Worm (Caenorhabditis elegans) whole organism, young adult: ENCODE results near the gene F28C6.5.

Experiments
- B0035.1 ChIP-seq: sonication (generic microtip); optimal IDR thresholded peaks from 2 replicates; lab custom pipeline; 2016; ENCODE audit warnings: missing genetic modification characterization, mild to moderate bottlenecking, missing compliant biosample characterization, missing genotype, missing genetic modification reagents
- B0336.3 ChIP-seq: fragments of 200-800 bp; sonication (Bioruptor generic); IDR thresholded peaks from 2 replicates; pipeline ENCODE4 v1.3.6; 2022; ENCODE audit warnings: missing genetic modification characterization, missing compliant biosample characterization
- C17E4.6 ChIP-seq: fragments of 200-800 bp; sonication (Bioruptor generic); IDR thresholded peaks from 2 replicates; pipeline ENCODE4 v1.3.6; 2022; ENCODE audit warnings: missing genetic modification reagents, missing genetic modification characterization, missing compliant biosample characterization
- F23B12.7 ChIP-seq: sonication (generic microtip); optimal IDR thresholded peaks from 2 replicates; lab custom pipeline; 2017; ENCODE audit warnings: missing genetic modification characterization, mild to moderate bottlenecking, missing compliant biosample characterization, antibody characterized with exemption, moderate library complexity; ENCODE audit not compliant: insufficient read depth
- F33H1.4 ChIP-seq: fragments of 200-800 bp; sonication (Bioruptor generic); IDR thresholded peaks from 2 replicates; pipeline ENCODE4 v1.3.6; 2022; ENCODE audit warnings: missing genetic modification reagents, missing genetic modification characterization, missing compliant biosample characterization
- F49E8.2 ChIP-seq: sonication (generic microtip); optimal IDR thresholded peaks from 3 replicates; lab custom pipeline; 2017; ENCODE audit warnings: missing genetic modification characterization, mild to moderate bottlenecking, missing compliant biosample characterization, antibody characterized with exemption, moderate library complexity; ENCODE audit not compliant: insufficient read depth
- F55B11.4 ChIP-seq: sonication (generic microtip); optimal IDR thresholded peaks from 2 replicates; lab custom pipeline; 2016; ENCODE audit warnings: missing compliant biosample characterization, missing genetic modification characterization, borderline replicate concordance; ENCODE audit not compliant: insufficient read depth
- Y53G8AR.9 ChIP-seq: fragments of 200-800 bp; sonication (Bioruptor generic); conservative IDR thresholded peaks from 2 replicates; pipeline ENCODE4 v1.3.6; 2022; ENCODE audit warnings: missing genetic modification reagents, missing genetic modification characterization, missing compliant biosample characterization
- Y67H2A.10 ChIP-seq: fragments of 200-800 bp; sonication (Bioruptor generic); conservative IDR thresholded peaks from 2 replicates; pipeline ENCODE4 v1.3.6; 2022; ENCODE audit warnings: missing genetic modification reagents, missing genetic modification characterization, missing compliant biosample characterization
- Y95B8A.8 ChIP-seq: fragments of 200-800 bp; sonication (Bioruptor generic); IDR thresholded peaks from 2 replicates; pipeline ENCODE4 v1.3.6; 2022; ENCODE audit warnings: missing genetic modification reagents, missing genetic modification characterization, missing compliant biosample characterization
- akir-1 ChIP-seq: fragments of 200-800 bp; sonication (Bioruptor generic); optimal IDR thresholded peaks from 2 replicates; lab custom pipeline; 2018; ENCODE audit warnings: mild to moderate bottlenecking, missing genetic modification characterization, moderate library complexity, missing compliant biosample characterization
- ama-1 ChIP-seq, 3 experiments: fragments of 150-350 bp in 1 of 3; sonication (generic microtip) in 2 of 3; optimal IDR thresholded peaks; 2 replicates each; lab custom pipeline; 2014 to 2018; ENCODE audit warnings: missing biosample characterization in 2 of 3, missing genetic modification characterization in 2 of 3, missing genetic modification reagents in 2 of 3
- atf-7 ChIP-seq: sonication (generic microtip); optimal IDR thresholded peaks from 2 replicates; lab custom pipeline; 2017; ENCODE audit warnings: mild to moderate bottlenecking, missing genetic modification characterization, missing compliant biosample characterization
- athp-1 ChIP-seq: sonication (generic microtip); optimal IDR thresholded peaks from 2 replicates; lab custom pipeline; 2017; ENCODE audit warnings: mild to moderate bottlenecking, missing genetic modification characterization, missing compliant biosample characterization
- attf-3 ChIP-seq: fragments of 200-800 bp; sonication (Bioruptor generic); conservative IDR thresholded peaks from 2 replicates; pipeline ENCODE4 v1.3.6; 2022; ENCODE audit warnings: missing genetic modification reagents, missing genetic modification characterization, missing compliant biosample characterization
- attf-5 ChIP-seq: fragments of 200-800 bp; sonication (Bioruptor generic); optimal IDR thresholded peaks from 2 replicates; lab custom pipeline; 2018; ENCODE audit warnings: mild to moderate bottlenecking, missing genetic modification characterization, missing compliant biosample characterization
- attf-6 ChIP-seq: fragments of 200-800 bp; sonication (Bioruptor generic); IDR thresholded peaks from 2 replicates; pipeline ENCODE4 v1.3.6; 2022; ENCODE audit warnings: missing genetic modification reagents, missing genetic modification characterization, missing compliant biosample characterization
- ccch-3 ChIP-seq: fragments of 200-800 bp; sonication (Bioruptor generic); optimal IDR thresholded peaks from 2 replicates; lab custom pipeline; 2018; ENCODE audit warnings: mild to moderate bottlenecking, missing genetic modification characterization, missing compliant biosample characterization
- cebp-1 ChIP-seq, 2 experiments: fragments of 200-800 bp in 1 of 2; sonication (Bioruptor generic) in 1 of 2; sonication (generic microtip) in 1 of 2; IDR thresholded peaks in 1 of 2; optimal IDR thresholded peaks in 1 of 2; 2 replicates each; pipeline versions ENCODE4 v1.3.6 to Lab custom; 2017 to 2022; ENCODE audit warnings: missing compliant biosample characterization in 2 of 2, missing genetic modification characterization in 2 of 2, mild to moderate bottlenecking in 1 of 2, missing genetic modification reagents in 1 of 2, moderate library complexity in 1 of 2
- ceh-91 ChIP-seq: fragments of 200-800 bp; sonication (Bioruptor generic); IDR thresholded peaks from 2 replicates; pipeline ENCODE4 v1.3.6; 2022; ENCODE audit warnings: missing genetic modification reagents, missing genetic modification characterization, missing compliant biosample characterization
- die-1 ChIP-seq: sonication (generic microtip); optimal IDR thresholded peaks from 2 replicates; lab custom pipeline; 2016; ENCODE audit warnings: missing genotype, mild to moderate bottlenecking, missing genetic modification characterization, missing compliant biosample characterization
- dox-1 ChIP-seq: fragments of 200-800 bp; sonication (Bioruptor generic); IDR thresholded peaks from 2 replicates; pipeline ENCODE4 v1.3.6; 2022; ENCODE audit warnings: missing genetic modification reagents, missing genetic modification characterization, missing compliant biosample characterization
- dpff-1 ChIP-seq: sonication (generic microtip); optimal IDR thresholded peaks from 2 replicates; lab custom pipeline; 2017; ENCODE audit warnings: mild to moderate bottlenecking, missing genetic modification characterization, missing compliant biosample characterization
- egrh-3 ChIP-seq: fragments of 200-800 bp; sonication (Bioruptor generic); IDR thresholded peaks from 2 replicates; pipeline ENCODE4 v1.3.6; 2022; ENCODE audit warnings: missing genetic modification reagents, missing genetic modification characterization, missing compliant biosample characterization
- ekl-4 ChIP-seq: fragments of 200-800 bp; sonication (Bioruptor generic); IDR thresholded peaks from 2 replicates; pipeline ENCODE4 v1.3.6; 2022; ENCODE audit warnings: missing genetic modification reagents, missing genetic modification characterization, missing compliant biosample characterization
- fkh-3 ChIP-seq: sonication (generic microtip); optimal IDR thresholded peaks from 2 replicates; lab custom pipeline; 2016; ENCODE audit warnings: mild to moderate bottlenecking, missing genetic modification characterization, missing compliant biosample characterization
- him-1 ChIP-seq: sonication (generic microtip); optimal IDR thresholded peaks from 2 replicates; lab custom pipeline; 2016; ENCODE audit warnings: missing genotype, missing genetic modification reagents, missing genetic modification characterization, missing compliant biosample characterization
- hmg-1.2 ChIP-seq: fragments of 200-800 bp; sonication (Bioruptor generic); IDR thresholded peaks from 2 replicates; pipeline ENCODE4 v1.3.6; 2022; ENCODE audit warnings: missing genetic modification reagents, missing genetic modification characterization, missing compliant biosample characterization
- lag-1 ChIP-seq: fragments of 200-800 bp; sonication (Bioruptor generic); IDR thresholded peaks from 2 replicates; pipeline ENCODE4 v1.3.6; 2022; ENCODE audit warnings: missing genetic modification reagents, missing genetic modification characterization, missing compliant biosample characterization
- lin-26 ChIP-seq: fragments of 200-800 bp; sonication (Bioruptor generic); IDR thresholded peaks from 2 replicates; pipeline ENCODE4 v1.3.6; 2022; ENCODE audit warnings: missing genetic modification reagents, missing genetic modification characterization, missing compliant biosample characterization
- lsy-27 ChIP-seq: sonication (generic microtip); optimal IDR thresholded peaks from 2 replicates; lab custom pipeline; 2017; ENCODE audit warnings: missing genetic modification characterization, mild to moderate bottlenecking, missing compliant biosample characterization, antibody characterized with exemption, missing genotype, borderline replicate concordance; ENCODE audit not compliant: insufficient read depth
- madf-6 ChIP-seq: fragments of 200-800 bp; sonication (Bioruptor generic); IDR thresholded peaks from 2 replicates; pipeline ENCODE4 v1.3.6; 2022; ENCODE audit warnings: missing genetic modification reagents, missing genetic modification characterization, missing compliant biosample characterization
- madf-8 ChIP-seq: fragments of 200-800 bp; sonication (Bioruptor generic); conservative IDR thresholded peaks from 2 replicates; pipeline ENCODE4 v1.3.6; 2022; ENCODE audit warnings: missing genetic modification reagents, missing genetic modification characterization, missing compliant biosample characterization
- nfyb-1 ChIP-seq: fragments of 200-800 bp; sonication (Bioruptor generic); IDR thresholded peaks from 2 replicates; pipeline ENCODE4 v1.3.6; 2022; ENCODE audit warnings: missing genetic modification reagents, missing genetic modification characterization, missing compliant biosample characterization
- nhr-80 ChIP-seq: sonication (generic microtip); optimal IDR thresholded peaks from 2 replicates; lab custom pipeline; 2016; ENCODE audit warnings: missing genetic modification characterization, missing compliant biosample characterization
- rpc-1 ChIP-seq, 2 experiments: fragments of 150-350 bp in 1 of 2; sonication (generic microtip) in 1 of 2; optimal IDR thresholded peaks; 2 replicates each; lab custom pipeline; 2014 to 2018; ENCODE audit warnings: missing biosample characterization in 1 of 2, missing genetic modification characterization in 1 of 2, missing genetic modification reagents in 1 of 2, missing genotype in 1 of 2
- sdz-38 ChIP-seq: sonication (generic microtip); optimal IDR thresholded peaks from 2 replicates; lab custom pipeline; 2016; ENCODE audit warnings: missing genotype, missing genetic modification characterization, missing compliant biosample characterization
- sea-2 ChIP-seq: fragments of 200-800 bp; sonication (Bioruptor generic); IDR thresholded peaks from 2 replicates; pipeline ENCODE4 v1.3.6; 2022; ENCODE audit warnings: missing genetic modification characterization, missing compliant biosample characterization
- snpc-4 ChIP-seq, 5 experiments: fragments of 150-350 bp in 1 of 5; sonication (generic microtip) in 4 of 5; optimal IDR thresholded peaks; 2 replicates each; lab custom pipeline; 2014 to 2018; ENCODE audit warnings: missing genetic modification characterization in 5 of 5, missing biosample characterization in 3 of 5, antibody characterized with exemption in 2 of 5, mild to moderate bottlenecking in 2 of 5, missing compliant biosample characterization in 2 of 5, missing genotype in 2 of 5, moderate library complexity in 2 of 5, missing genetic modification reagents in 1 of 5
- tbp1 ChIP-seq: fragments of 200-800 bp; sonication (Bioruptor generic); optimal IDR thresholded peaks from 2 replicates; lab custom pipeline; 2018; ENCODE audit warnings: mild to moderate bottlenecking, missing genetic modification characterization, missing compliant biosample characterization
- tlf-1 ChIP-seq: fragments of 200-800 bp; sonication (Bioruptor generic); optimal IDR thresholded peaks from 2 replicates; lab custom pipeline; 2018; ENCODE audit warnings: mild to moderate bottlenecking, missing genetic modification characterization, missing compliant biosample characterization
- zim-3 ChIP-seq: sonication (generic microtip); optimal IDR thresholded peaks from 2 replicates; lab custom pipeline; 2017; ENCODE audit warnings: mild to moderate bottlenecking, missing genetic modification characterization, moderate library complexity, missing compliant biosample characterization
- ztf-25 ChIP-seq: fragments of 200-800 bp; sonication (Bioruptor generic); IDR thresholded peaks from 2 replicates; pipeline ENCODE4 v1.3.6; 2022; ENCODE audit warnings: missing genetic modification reagents, missing genetic modification characterization, missing compliant biosample characterization
- ztf-28 ChIP-seq: fragments of 200-800 bp; sonication (Bioruptor generic); IDR thresholded peaks from 2 replicates; pipeline ENCODE4 v1.3.6; 2022; ENCODE audit warnings: missing genetic modification reagents, missing genetic modification characterization, missing compliant biosample characterization

F28C6.5 gene

DNA sequence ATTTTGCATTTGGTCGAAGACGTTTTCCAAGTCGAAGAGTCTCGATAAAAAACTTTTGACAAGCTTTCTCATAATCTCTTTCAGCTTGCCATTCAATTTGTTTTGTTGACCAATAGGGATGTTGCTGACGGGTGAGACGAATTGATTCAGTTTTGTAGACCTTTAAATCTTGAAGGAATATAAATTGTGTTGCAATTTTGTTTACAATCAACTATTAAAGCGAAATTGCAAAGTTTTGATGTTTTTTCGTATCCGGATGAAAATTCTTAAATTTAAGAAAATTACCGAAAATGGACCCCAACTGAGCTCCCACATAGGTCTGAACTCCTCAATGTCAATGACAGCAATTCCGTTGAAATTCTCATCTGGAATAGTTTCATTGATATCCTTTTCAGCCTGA lies 16.8 kb downstream of the F28C6.5 start:
- TF ChIP-seq B0336.3 (GFP tag; lab: Robert Waterston, UW), result no peak
- TF ChIP-seq athp-1 (tag; lab: Kevin White, UChicago), result no peak
- no peak for TF ChIP-seq Y67H2A.10 (GFP tag; lab: Robert Waterston, UW)
- no peak for TF ChIP-seq ceh-91
- TF ChIP-seq egrh-3, result no peak
- TF ChIP-seq madf-6 (GFP tag; lab: Robert Waterston, UW), result no peak
- no peak for TF ChIP-seq lag-1 (GFP tag; lab: Robert Waterston, UW)
- TF ChIP-seq ccch-3 (GFP tag; lab: Kevin White, UChicago), result no peak
- TF ChIP-seq attf-3, result no peak
- TF ChIP-seq F33H1.4 (GFP tag; lab: Robert Waterston, UW), result no peak
- no peak for TF ChIP-seq Y53G8AR.9 (GFP tag; lab: Robert Waterston, UW)
- TF ChIP-seq, all 124 proteins: peak for 0

DNA sequence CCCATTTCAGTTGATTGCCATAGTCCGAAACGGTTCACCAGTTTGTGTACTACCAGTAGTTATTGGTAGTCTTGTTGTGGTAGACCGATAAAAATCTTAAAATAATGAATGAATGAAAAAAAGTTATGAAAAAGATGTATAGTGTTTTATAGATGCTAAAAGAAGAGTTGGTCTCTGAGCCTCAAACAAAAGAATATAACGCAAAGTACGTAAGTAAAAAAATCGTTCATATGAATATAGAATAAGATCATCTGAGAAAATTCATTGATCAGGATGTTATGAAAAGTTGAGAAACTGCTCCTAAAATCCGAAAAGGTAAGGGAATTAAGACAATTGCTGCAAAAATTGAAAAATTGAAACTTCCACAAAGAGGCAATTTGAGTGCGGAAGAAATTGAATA lies 18.2 kb downstream of the F28C6.5 start, which contains the start of gene chhy-1:
TSS of gene chhy-1 (minus strand) at position 101 of the 400 bp plus-strand sequence.
- TF ChIP-seq dpff-1 (no peak), ama-1 (optimal IDR thresholded peaks at IDR 0.05; lab: Kevin White, UChicago) (no peak), ama-1 (GFP tag; optimal IDR thresholded peaks at IDR 0.05; lab: Kevin White, UChicago) (no peak), cebp-1 (GFP tag; IDR thresholded peaks at IDR 0.05; lab: Robert Waterston, UW) (no peak), cebp-1 (tag; optimal IDR thresholded peaks at IDR 0.05; lab: Kevin White, UChicago) (no peak), C17E4.6 (GFP tag; lab: Robert Waterston, UW) (no peak), F55B11.4 (tag; lab: Kevin White, UChicago) (no peak), nfyb-1 (GFP tag; lab: Robert Waterston, UW) (no peak), tbp1 (GFP tag; lab: Kevin White, UChicago) (no peak), akir-1 (GFP tag; lab: Kevin White, UChicago) (no peak), atf-7 (tag; lab: Kevin White, UChicago) (no peak), die-1 (no peak), lin-26 (GFP tag; lab: Robert Waterston, UW) (no peak), attf-6 (GFP tag; lab: Robert Waterston, UW) (no peak), madf-8 (GFP tag; lab: Robert Waterston, UW) (no peak), rpc-1 (optimal IDR thresholded peaks at IDR 0.05; lab: Kevin White, UChicago) (no peak), rpc-1 (tag; optimal IDR thresholded peaks at IDR 0.05; lab: Kevin White, UChicago) (no peak), sdz-38 (no peak), F33H1.4 (GFP tag; lab: Robert Waterston, UW) (no peak), ekl-4 (GFP tag; lab: Robert Waterston, UW) (no peak), lsy-27 (tag; lab: Kevin White, UChicago) (no peak), attf-3 (no peak), ztf-25 (GFP tag; lab: Robert Waterston, UW) (no peak)

ce11 chrII:8621883-8622282 lies 22.6 kb downstream of the F28C6.5 start, which contains the start of gene T22C8.3:
Gene T22C8.3, minus strand, starts transcription at chrII:8621983.
- no peak for TF ChIP-seq egrh-3
- no peak for TF ChIP-seq rpc-1 (optimal IDR thresholded peaks at IDR 0.05; lab: Kevin White, UChicago)
- TF ChIP-seq rpc-1 (tag; optimal IDR thresholded peaks at IDR 0.05; lab: Kevin White, UChicago), result no peak
- TF ChIP-seq attf-5 (GFP tag; lab: Kevin White, UChicago), result no peak
- TF ChIP-seq sea-2 (GFP tag; lab: Robert Waterston, UW), result no peak
- TF ChIP-seq Y95B8A.8 (GFP tag; lab: Robert Waterston, UW), result no peak
- no peak for TF ChIP-seq ztf-28 (GFP tag; lab: Robert Waterston, UW)
- TF ChIP-seq F23B12.7, result no peak
- TF ChIP-seq B0035.1 (tag; lab: Kevin White, UChicago), result no peak
- TF ChIP-seq nhr-80 (tag; lab: Kevin White, UChicago), result no peak
- TF ChIP-seq zim-3 (tag; lab: Kevin White, UChicago), result no peak
- no peak for TF ChIP-seq hmg-1.2 (GFP tag; lab: Robert Waterston, UW)
- no peak for TF ChIP-seq fkh-3
- no peak for TF ChIP-seq F49E8.2 (tag; lab: Kevin White, UChicago)
- TF ChIP-seq him-1 (tag; lab: Kevin White, UChicago), result no peak
- TF ChIP-seq tlf-1, result no peak
- TF ChIP-seq cebp-1 (GFP tag; IDR thresholded peaks at IDR 0.05; lab: Robert Waterston, UW), result no peak
- no peak for TF ChIP-seq cebp-1 (tag; optimal IDR thresholded peaks at IDR 0.05; lab: Kevin White, UChicago)
- no peak for TF ChIP-seq dox-1 (GFP tag; lab: Robert Waterston, UW)
- TF ChIP-seq snpc-4 (GFP tag; optimal IDR thresholded peaks at IDR 0.05; lab: Kevin White, UChicago), result no peak
- TF ChIP-seq snpc-4 (tag; optimal IDR thresholded peaks at IDR 0.05; lab: Kevin White, UChicago), result no peak
